Worm (Caenorhabditis elegans): Measurements from ENCODE around the gene mmcm-1.

Gene mmcm-1

ce11 chrIII:3914836-3915235, 7.3 kb upstream of the mmcm-1 start:
- no peak for TF ChIP-seq unc-62 (GFP tag; optimal IDR thresholded peaks at IDR 0.05)

- no peak for TF ChIP-seq unc-62 (GFP tag; optimal IDR thresholded peaks at IDR 0.05)
Measured at ce11 chrIII:3914049-3914448, 6.6 kb upstream of the mmcm-1 start, which contains the start of gene pat-3. Gene pat-3, minus strand, starts transcription at chrIII:3914149.

ce11 chrIII:3908205-3908604, 718 bp upstream of the mmcm-1 start:
- no peak for TF ChIP-seq unc-62 (GFP tag; optimal IDR thresholded peaks at IDR 0.05)

ce11 chrIII:3906481-3906880, 1.0 kb downstream of the mmcm-1 start:
- TF ChIP-seq unc-62 (GFP tag; optimal IDR thresholded peaks at IDR 0.05) = no peak

- no peak for TF ChIP-seq unc-62 (GFP tag; optimal IDR thresholded peaks at IDR 0.05)
Measured at ce11 chrIII:3902588-3903325, 4.7 kb downstream of the mmcm-1 start.

- no peak for TF ChIP-seq unc-62 (GFP tag; optimal IDR thresholded peaks at IDR 0.05)
Measured at ce11 chrIII:3901542-3901941, 5.9 kb downstream of the mmcm-1 start, which contains the start of gene tir-1. Gene tir-1, minus strand, starts transcription at chrIII:3901642.

- TF ChIP-seq unc-62 (GFP tag; optimal IDR thresholded peaks at IDR 0.05) = no peak
Measured at ce11 chrIII:3898850-3899249, 8.6 kb downstream of the mmcm-1 start.

- TF ChIP-seq unc-62 (GFP tag; optimal IDR thresholded peaks at IDR 0.05) = no peak
Measured at ce11 chrIII:3898354-3898753, 9.1 kb downstream of the mmcm-1 start.

- no peak for TF ChIP-seq unc-62 (GFP tag; optimal IDR thresholded peaks at IDR 0.05)
Measured at ce11 chrIII:3893992-3894391, 13.5 kb downstream of the mmcm-1 start.

ce11 chrIII:3889896-3890295, 17.6 kb downstream of the mmcm-1 start:
- TF ChIP-seq unc-62 (GFP tag; optimal IDR thresholded peaks at IDR 0.05) = no peak

ce11 chrIII:3887586-3887985, 19.9 kb downstream of the mmcm-1 start:
- no peak for TF ChIP-seq unc-62 (GFP tag; optimal IDR thresholded peaks at IDR 0.05)

ce11 chrIII:3883146-3883545, 24.3 kb downstream of the mmcm-1 start:
- no peak for TF ChIP-seq unc-62 (GFP tag; optimal IDR thresholded peaks at IDR 0.05)

- no peak for TF ChIP-seq unc-62 (GFP tag; optimal IDR thresholded peaks at IDR 0.05)
Measured at ce11 chrIII:3878986-3879756, 28.3 kb downstream of the mmcm-1 start.

ce11 chrIII:3876197-3876897, 31.1 kb downstream of the mmcm-1 start:
- no peak for TF ChIP-seq unc-62 (GFP tag; optimal IDR thresholded peaks at IDR 0.05)

ce11 chrIII:3875608-3876007, 31.9 kb downstream of the mmcm-1 start:
- TF ChIP-seq unc-62 (GFP tag; optimal IDR thresholded peaks at IDR 0.05) = no peak

- TF ChIP-seq unc-62 (GFP tag; optimal IDR thresholded peaks at IDR 0.05) = no peak
Measured at ce11 chrIII:3874895-3875294, 32.6 kb downstream of the mmcm-1 start.
